ENCODE assay signal across 4 worm cellular contexts in the genomic region with DNA sequence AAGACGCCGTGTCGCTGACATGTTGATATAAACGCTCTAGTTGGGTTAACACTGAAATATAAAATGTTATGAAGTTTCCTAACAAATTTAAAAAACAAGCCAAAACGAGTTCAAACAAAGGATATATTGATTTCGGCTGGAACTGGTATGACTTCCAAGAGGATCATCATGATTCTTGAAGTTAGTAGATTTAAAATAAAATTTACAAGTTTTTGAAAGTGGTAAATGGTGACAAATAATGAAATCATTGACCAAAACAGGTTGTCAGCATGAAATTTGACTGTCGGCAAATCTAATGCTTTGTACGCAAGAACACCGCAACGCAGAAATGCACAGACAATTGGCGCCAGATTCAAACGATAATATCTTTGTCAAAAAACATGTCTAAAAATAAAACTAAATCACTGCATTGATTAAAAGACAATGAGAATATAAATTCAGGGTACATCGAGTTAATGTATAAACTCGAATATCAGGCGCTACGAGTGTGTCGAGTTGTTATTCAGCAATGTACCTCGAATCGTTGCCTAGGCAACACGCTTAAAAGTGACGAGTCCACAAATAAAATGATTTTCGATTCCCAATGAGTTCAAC.
TF ChIP-seq lines count a peak whose summit lies in the region.

A gene (minus strand): TSS at position 51 of the 594 bp plus-strand sequence.
A gene (plus strand): TSS at position 544 of the 594 bp plus-strand sequence.

TF ChIP-seq in whole organism, L1 larva, 84 proteins besides CTCF, POLR2A, EP300 and RAD21 (continued from another document and continues in another):
- TF ChIP-seq nhr-47 (tag; optimal IDR thresholded peaks at IDR 0.05; lab: Kevin White, UChicago) (peak; percentile 57), sox-4 (tag; optimal IDR thresholded peaks at IDR 0.05; lab: Kevin White, UChicago) (no peak), egl-27 (tag; optimal IDR thresholded peaks at IDR 0.05; lab: Kevin White, UChicago) (no peak), unc-30 (tag; optimal IDR thresholded peaks at IDR 0.05; lab: Kevin White, UChicago) (no peak), lin-13 (GFP tag; optimal IDR thresholded peaks at IDR 0.05; lab: Kevin White, UChicago) (no peak), nhr-11 (tag; optimal IDR thresholded peaks at IDR 0.05; lab: Kevin White, UChicago) (no peak), sup-37 (GFP tag; optimal IDR thresholded peaks at IDR 0.05; lab: Kevin White, UChicago) (no peak), lsy-2 (tag; optimal IDR thresholded peaks at IDR 0.05; lab: Kevin White, UChicago) (peak; percentile 51 to 79), pag-3 (tag; optimal IDR thresholded peaks at IDR 0.05; lab: Kevin White, UChicago; ENCODE audit: borderline replicate concordance, insufficient read depth) (no peak), ztf-11 (tag; optimal IDR thresholded peaks at IDR 0.05; lab: Kevin White, UChicago) (no peak), mab-9 (GFP tag; IDR thresholded peaks at IDR 0.05; lab: Robert Waterston, UW) (no peak), Y116A8C.19 (tag; optimal IDR thresholded peaks at IDR 0.05; lab: Kevin White, UChicago; ENCODE audit: borderline replicate concordance) (no peak), grh-1 (GFP tag; IDR thresholded peaks at IDR 0.05; lab: Robert Waterston, UW) (no peak), dsc-1 (tag; optimal IDR thresholded peaks at IDR 0.05; lab: Kevin White, UChicago) (no peak), zip-4 (GFP tag; optimal IDR thresholded peaks at IDR 0.05; lab: Kevin White, UChicago) (no peak), unc-86 (tag; optimal IDR thresholded peaks at IDR 0.05; lab: Kevin White, UChicago) (no peak), ets-5 (GFP tag; IDR thresholded peaks at IDR 0.05; lab: Robert Waterston, UW) (no peak), tbx-2 (tag; optimal IDR thresholded peaks at IDR 0.05; lab: Kevin White, UChicago) (no peak), isw-1 (GFP tag; IDR thresholded peaks at IDR 0.05; lab: Robert Waterston, UW) (no peak), efl-3 (GFP tag; optimal IDR thresholded peaks at IDR 0.05; lab: Kevin White, UChicago) (no peak), ceh-8 (GFP tag; optimal IDR thresholded peaks at IDR 0.05; lab: Kevin White, UChicago) (no peak), ceh-63 (GFP tag; optimal IDR thresholded peaks at IDR 0.05; lab: Kevin White, UChicago) (no peak), hlh-17 (GFP tag; optimal IDR thresholded peaks at IDR 0.05; lab: Kevin White, UChicago; ENCODE audit: borderline replicate concordance) (no peak), skn-1 (tag; optimal IDR thresholded peaks at IDR 0.05; lab: Kevin White, UChicago) (peak; percentile 75), mdl-1 (tag; optimal IDR thresholded peaks at IDR 0.05; lab: Kevin White, UChicago) (peak in 1 of 2 experiments; percentile 38), nhr-19 (GFP tag; conservative IDR thresholded peaks at IDR 0.05; lab: Robert Waterston, UW) (peak; percentile 27; the same call in 1 of the 2 replicates), nhr-76 (tag; optimal IDR thresholded peaks at IDR 0.05; lab: Kevin White, UChicago) (no peak), mef-2 (tag; optimal IDR thresholded peaks at IDR 0.05; lab: Kevin White, UChicago) (no peak), fos-1 (tag; optimal IDR thresholded peaks at IDR 0.05; lab: Kevin White, UChicago) (no peak), ceh-82 (tag; optimal IDR thresholded peaks at IDR 0.05; lab: Kevin White, UChicago) (peak in 1 of 3 experiments; percentile 51), elt-3 (tag; optimal IDR thresholded peaks at IDR 0.05; lab: Kevin White, UChicago) (peak in 1 of 6 experiments; percentile 33)

TF ChIP-seq in whole organism, L2 larva, 48 proteins besides CTCF, POLR2A, EP300 and RAD21 (continued from another document):
- TF ChIP-seq nhr-129 (tag; optimal IDR thresholded peaks at IDR 0.05; lab: Kevin White, UChicago): peak; percentile 68

TF ChIP-seq in whole organism, L4 larva, 104 proteins besides CTCF, POLR2A, EP300 and RAD21 (continued from another document):
- TF ChIP-seq mes-2 (tag; optimal IDR thresholded peaks at IDR 0.05; lab: Kevin White, UChicago; ENCODE audit: poor library complexity, severe bottlenecking) (peak; percentile 62), mep-1 (tag; optimal IDR thresholded peaks at IDR 0.05; lab: Kevin White, UChicago) (peak; percentile 5), daf-16 (GFP tag; optimal IDR thresholded peaks at IDR 0.05; lab: Kevin White, UChicago) (no peak), daf-16 (tag; optimal IDR thresholded peaks at IDR 0.05; lab: Kevin White, UChicago) (peak; percentile 48)

TF ChIP-seq in whole organism, young adult, 124 proteins besides CTCF, POLR2A, EP300 and RAD21 (continued from another document):
- TF ChIP-seq tbp1 (GFP tag; optimal IDR thresholded peaks at IDR 0.05; lab: Kevin White, UChicago) (no peak), him-1 (tag; optimal IDR thresholded peaks at IDR 0.05; lab: Kevin White, UChicago) (no peak), F57A8.1 (GFP tag; optimal IDR thresholded peaks at IDR 0.05; lab: Kevin White, UChicago) (no peak), sptf-2 (GFP tag; optimal IDR thresholded peaks at IDR 0.05; lab: Kevin White, UChicago) (no peak), ztf-26 (tag; optimal IDR thresholded peaks at IDR 0.05; lab: Kevin White, UChicago) (no peak), sea-2 (GFP tag; IDR thresholded peaks at IDR 0.05; lab: Robert Waterston, UW) (no peak), B0336.3 (GFP tag; IDR thresholded peaks at IDR 0.05; lab: Robert Waterston, UW) (no peak), ceh-40 (GFP tag; IDR thresholded peaks at IDR 0.05; lab: Robert Waterston, UW) (no peak), ztf-18 (tag; optimal IDR thresholded peaks at IDR 0.05; lab: Kevin White, UChicago) (no peak), madf-8 (GFP tag; conservative IDR thresholded peaks at IDR 0.05; lab: Robert Waterston, UW) (no peak), nhr-179 (tag; optimal IDR thresholded peaks at IDR 0.05; lab: Kevin White, UChicago) (no peak), zim-3 (tag; optimal IDR thresholded peaks at IDR 0.05; lab: Kevin White, UChicago) (no peak), F49E8.2 (tag; optimal IDR thresholded peaks at IDR 0.05; lab: Kevin White, UChicago; ENCODE audit: insufficient read depth) (no peak), Y56A3A.18 (GFP tag; IDR thresholded peaks at IDR 0.05; lab: Robert Waterston, UW) (no peak), let-526 (GFP tag; IDR thresholded peaks at IDR 0.05; lab: Robert Waterston, UW) (no peak), ccch-3 (GFP tag; optimal IDR thresholded peaks at IDR 0.05; lab: Kevin White, UChicago) (no peak), attf-3 (GFP tag; conservative IDR thresholded peaks at IDR 0.05; lab: Robert Waterston, UW) (no peak), lin-40 (tag; optimal IDR thresholded peaks at IDR 0.05; lab: Kevin White, UChicago) (no peak), snpc-1.3 (tag; optimal IDR thresholded peaks at IDR 0.05; lab: Kevin White, UChicago; ENCODE audit: insufficient read depth) (no peak), somi-1 (GFP tag; optimal IDR thresholded peaks at IDR 0.05; lab: Kevin White, UChicago) (no peak), unc-130 (GFP tag; optimal IDR thresholded peaks at IDR 0.05; lab: Kevin White, UChicago) (no peak), madf-6 (GFP tag; IDR thresholded peaks at IDR 0.05; lab: Robert Waterston, UW) (peak; percentile 56), F55B11.4 (tag; optimal IDR thresholded peaks at IDR 0.05; lab: Kevin White, UChicago; ENCODE audit: borderline replicate concordance, insufficient read depth) (no peak), ztf-3 (GFP tag; optimal IDR thresholded peaks at IDR 0.05; lab: Kevin White, UChicago) (no peak), ztf-22 (GFP tag; optimal IDR thresholded peaks at IDR 0.05; lab: Kevin White, UChicago) (no peak), F52B5.7 (tag; optimal IDR thresholded peaks at IDR 0.05; lab: Kevin White, UChicago) (no peak), F37B4.10 (GFP tag; IDR thresholded peaks at IDR 0.05; lab: Robert Waterston, UW) (no peak), lir-1 (GFP tag; conservative IDR thresholded peaks at IDR 0.05; lab: Robert Waterston, UW) (no peak), hsf-1 (GFP tag; IDR thresholded peaks at IDR 0.05; lab: Robert Waterston, UW) (no peak), ceh-91 (GFP tag; IDR thresholded peaks at IDR 0.05; lab: Robert Waterston, UW) (peak; percentile 48; the same call in 1 of the 2 replicates), C17E4.6 (GFP tag; IDR thresholded peaks at IDR 0.05; lab: Robert Waterston, UW) (no peak), F22D6.2 (tag; optimal IDR thresholded peaks at IDR 0.05; lab: Kevin White, UChicago) (no peak), Y79H2A.3 (GFP tag; conservative IDR thresholded peaks at IDR 0.05; lab: Robert Waterston, UW) (no peak), lin-26 (GFP tag; IDR thresholded peaks at IDR 0.05; lab: Robert Waterston, UW) (no peak), ets-4 (GFP tag; optimal IDR thresholded peaks at IDR 0.05; lab: Kevin White, UChicago) (no peak), B0035.1 (tag; optimal IDR thresholded peaks at IDR 0.05; lab: Kevin White, UChicago) (no peak), athp-1 (tag; optimal IDR thresholded peaks at IDR 0.05; lab: Kevin White, UChicago) (no peak), hrde-1 (tag; optimal IDR thresholded peaks at IDR 0.05; lab: Kevin White, UChicago; ENCODE audit: borderline replicate concordance) (no peak), attf-6 (GFP tag; IDR thresholded peaks at IDR 0.05; lab: Robert Waterston, UW) (no peak), K11D2.4 (GFP tag; IDR thresholded peaks at IDR 0.05; lab: Robert Waterston, UW) (no peak), dpl-1 (GFP tag; optimal IDR thresholded peaks at IDR 0.05; lab: Kevin White, UChicago) (peak; percentile 71), B0261.1 (tag; optimal IDR thresholded peaks at IDR 0.05; lab: Kevin White, UChicago) (no peak), egl-18 (GFP tag; IDR thresholded peaks at IDR 0.05; lab: Robert Waterston, UW) (no peak), fkh-3 (tag; optimal IDR thresholded peaks at IDR 0.05; lab: Kevin White, UChicago) (no peak), nhr-120 (GFP tag; IDR thresholded peaks at IDR 0.05; lab: Robert Waterston, UW) (no peak), repo-1 (tag; optimal IDR thresholded peaks at IDR 0.05; lab: Kevin White, UChicago) (no peak), mcd-1 (GFP tag; IDR thresholded peaks at IDR 0.05; lab: Robert Waterston, UW) (peak; percentile 39; the same call in 1 of the 2 replicates), Y67H2A.10 (GFP tag; conservative IDR thresholded peaks at IDR 0.05; lab: Robert Waterston, UW) (no peak), lsl-1 (GFP tag; optimal IDR thresholded peaks at IDR 0.05; lab: Kevin White, UChicago) (peak; percentile 18), hlh-26 (GFP tag; conservative IDR thresholded peaks at IDR 0.05; lab: Robert Waterston, UW) (no peak), ztf-28 (GFP tag; IDR thresholded peaks at IDR 0.05; lab: Robert Waterston, UW) (no peak), zfh-2 (GFP tag; conservative IDR thresholded peaks at IDR 0.05; lab: Robert Waterston, UW) (no peak), lag-1 (GFP tag; IDR thresholded peaks at IDR 0.05; lab: Robert Waterston, UW) (no peak), ceh-58 (GFP tag; IDR thresholded peaks at IDR 0.05; lab: Robert Waterston, UW) (no peak), rcor-1 (GFP tag; IDR thresholded peaks at IDR 0.05; lab: Robert Waterston, UW) (peak; percentile 47; the same call in 1 of the 2 replicates), mxl-1 (tag; optimal IDR thresholded peaks at IDR 0.05; lab: Kevin White, UChicago) (no peak), bed-2 (GFP tag; IDR thresholded peaks at IDR 0.05; lab: Robert Waterston, UW) (no peak), rec-8 (tag; optimal IDR thresholded peaks at IDR 0.05; lab: Kevin White, UChicago) (no peak), atf-7 (tag; optimal IDR thresholded peaks at IDR 0.05; lab: Kevin White, UChicago) (no peak), lin-35 (GFP tag; optimal IDR thresholded peaks at IDR 0.05; lab: Kevin White, UChicago) (peak in 1 of 3 experiments; percentile 63)
TF ChIP-seq in whole organism, young adult: peak in this region for 11.
